Fruit fly (Drosophila melanogaster): ENCODE data around the gene CG7248.

Gene CG7248

dm6 chr3L:11953783-11954182 is at the start of gene CG7248:
Gene CG7248 (plus strand): TSS chr3L:11954083.
- TF ChIP-seq CG17801 (GFP tag; optimal IDR thresholded peaks at IDR 0.05; ENCODE audit: partially characterized antibody): no peak

- no peak for TF ChIP-seq CG17801 (GFP tag; optimal IDR thresholded peaks at IDR 0.05; ENCODE audit: partially characterized antibody)
Measured at dm6 chr3L:11918217-11918616, 35.7 kb upstream of the CG7248 start.

dm6 chr3L:11921213-11921612 is 32.7 kb upstream of the CG7248 start, which contains the start of gene CG11588:
Gene CG11588 (plus strand): TSS chr3L:11921513.
- TF ChIP-seq CG17801 (GFP tag; optimal IDR thresholded peaks at IDR 0.05; ENCODE audit: partially characterized antibody): no peak

- TF ChIP-seq CG17801 (GFP tag; optimal IDR thresholded peaks at IDR 0.05; ENCODE audit: partially characterized antibody): no peak
Measured at dm6 chr3L:11924657-11925056, 29.2 kb upstream of the CG7248 start, which contains the start of gene SdhAL. Gene SdhAL (minus strand): TSS chr3L:11924757.

dm6 chr3L:11925382-11925781 is 28.5 kb upstream of the CG7248 start:
- no peak for TF ChIP-seq CG17801 (GFP tag; optimal IDR thresholded peaks at IDR 0.05; ENCODE audit: partially characterized antibody)

dm6 chr3L:11927287-11927743 is 26.6 kb upstream of the CG7248 start, which contains the start of gene byn:
Gene byn (plus strand): TSS chr3L:11927693.
- TF ChIP-seq CG17801 (GFP tag; optimal IDR thresholded peaks at IDR 0.05; ENCODE audit: partially characterized antibody): no peak

- no peak for TF ChIP-seq CG17801 (GFP tag; optimal IDR thresholded peaks at IDR 0.05; ENCODE audit: partially characterized antibody)
Measured at dm6 chr3L:11931619-11932018, 22.3 kb upstream of the CG7248 start.

dm6 chr3L:11937270-11937669 is 16.6 kb upstream of the CG7248 start:
- no peak for TF ChIP-seq CG17801 (GFP tag; optimal IDR thresholded peaks at IDR 0.05; ENCODE audit: partially characterized antibody)

dm6 chr3L:11938716-11939115 is 15.2 kb upstream of the CG7248 start, which contains the start of gene CG44837:
Gene CG44837 (minus strand): TSS chr3L:11938872.
- TF ChIP-seq CG17801 (GFP tag; optimal IDR thresholded peaks at IDR 0.05; ENCODE audit: partially characterized antibody): no peak

dm6 chr3L:11941612-11942011 is 12.3 kb upstream of the CG7248 start, which contains the start of gene Rpt4R:
Gene Rpt4R (plus strand): TSS chr3L:11941912.
- no peak for TF ChIP-seq CG17801 (GFP tag; optimal IDR thresholded peaks at IDR 0.05; ENCODE audit: partially characterized antibody)

- TF ChIP-seq CG17801 (GFP tag; optimal IDR thresholded peaks at IDR 0.05; ENCODE audit: partially characterized antibody): no peak
Measured at dm6 chr3L:11944752-11945151, 9.1 kb upstream of the CG7248 start, which contains the start of gene CG5883. Gene CG5883 (minus strand): TSS chr3L:11944852.

dm6 chr3L:11947357-11947756 is 6.5 kb upstream of the CG7248 start, which contains the start of gene CG7252:
Gene CG7252 (plus strand): TSS chr3L:11947675.
- no peak for TF ChIP-seq CG17801 (GFP tag; optimal IDR thresholded peaks at IDR 0.05; ENCODE audit: partially characterized antibody)

dm6 chr3L:11949539-11949938 is 4.3 kb upstream of the CG7248 start, which contains the start of gene CG17826:
Gene CG17826 (plus strand): TSS chr3L:11949839.
- no peak for TF ChIP-seq CG17801 (GFP tag; optimal IDR thresholded peaks at IDR 0.05; ENCODE audit: partially characterized antibody)

dm6 chr3L:11953217-11953616 is 666 bp upstream of the CG7248 start, which contains the start of gene obst-G:
Gene obst-G (minus strand): TSS chr3L:11953317.
- no peak for TF ChIP-seq CG17801 (GFP tag; optimal IDR thresholded peaks at IDR 0.05; ENCODE audit: partially characterized antibody)

dm6 chr3L:11957669-11958333 is 3.9 kb downstream of the CG7248 start, which contains the start of the genes CG11570 and CG43294:
Gene CG11570 (minus strand): TSS chr3L:11957769.
Gene CG43294 (plus strand): TSS chr3L:11958283.
- TF ChIP-seq CG17801 (GFP tag; optimal IDR thresholded peaks at IDR 0.05; ENCODE audit: partially characterized antibody): no peak

- no peak for TF ChIP-seq CG17801 (GFP tag; optimal IDR thresholded peaks at IDR 0.05; ENCODE audit: partially characterized antibody)
Measured at dm6 chr3L:11966104-11966503, 12.2 kb downstream of the CG7248 start, which contains the start of gene prc. Gene prc (minus strand): TSS chr3L:11966131.

Measured in ovary, adult (tissue).